Fruit fly (Drosophila melanogaster): ENCODE measurements around the gene CG4199.

Gene CG4199

dm6 chrX:2083678-2084162 is 10.4 kb upstream of the CG4199 start (continued):
- TF ChIP-seq dm (GFP tag; optimal IDR thresholded peaks at IDR 0.05) (peak; percentile 74), CG9876 (GFP tag; optimal IDR thresholded peaks at IDR 0.05) (peak; percentile 76), usp (GFP tag; optimal IDR thresholded peaks at IDR 0.05) (no peak), CG10209 (GFP tag; optimal IDR thresholded peaks at IDR 0.05) (peak; percentile 69), Dad (GFP tag; optimal IDR thresholded peaks at IDR 0.05) (peak; percentile 73), pzg (GFP tag; optimal IDR thresholded peaks at IDR 0.05) (no peak), Abd-B (GFP tag; optimal IDR thresholded peaks at IDR 0.05) (peak; percentile 77), Side (GFP tag; optimal IDR thresholded peaks at IDR 0.05) (peak; percentile 82), otp (GFP tag; IDR thresholded peaks at IDR 0.05) (peak; percentile 66; the same call in 1 of the 3 replicates), zfh1 (GFP tag; IDR thresholded peaks at IDR 0.05) (peak; percentile 88), trh (GFP tag; optimal IDR thresholded peaks at IDR 0.05) (peak; percentile 25), h (optimal IDR thresholded peaks at IDR 0.05) (no peak), Spps (tag; optimal IDR thresholded peaks at IDR 0.05) (peak; percentile 43), tll (GFP tag; optimal IDR thresholded peaks at IDR 0.05) (no peak), CG32767 (GFP tag; IDR thresholded peaks at IDR 0.05) (peak; percentile 78), Dp (GFP tag; optimal IDR thresholded peaks at IDR 0.05) (no peak), vvl (GFP tag; IDR thresholded peaks at IDR 0.05) (peak; percentile 94), croc (GFP tag; conservative IDR thresholded peaks at IDR 0.05) (peak; percentile 70), CG18011 (GFP tag; optimal IDR thresholded peaks at IDR 0.05) (peak; percentile 50), CG17328 (GFP tag; IDR thresholded peaks at IDR 0.05) (peak; percentile 87), Nf-YC (tag; optimal IDR thresholded peaks at IDR 0.05) (peak; percentile 37), CG6791 (GFP tag; IDR thresholded peaks at IDR 0.05; ENCODE audit: partially characterized antibody) (0 out of 3 replicates have a peak, but pooled peaks have one; percentile 24), CG14050 (GFP tag; IDR thresholded peaks at IDR 0.05) (peak; percentile 75), CG18262 (tag; optimal IDR thresholded peaks at IDR 0.05) (peak; percentile 83), tap (tag; optimal IDR thresholded peaks at IDR 0.05) (peak; percentile 75), pita (GFP tag; optimal IDR thresholded peaks at IDR 0.05) (no peak), fru (optimal IDR thresholded peaks at IDR 0.05) (no peak), CG7987 (GFP tag; optimal IDR thresholded peaks at IDR 0.05) (peak; percentile 49), lov (optimal IDR thresholded peaks at IDR 0.05) (no peak), lov (GFP tag; IDR thresholded peaks at IDR 0.05) (peak; percentile 84; the same call in 1 of the 3 replicates), Xrp1 (GFP tag; IDR thresholded peaks at IDR 0.05) (peak; percentile 90), CG33213 (GFP tag; optimal IDR thresholded peaks at IDR 0.05) (peak; percentile 73), slbo (GFP tag; IDR thresholded peaks at IDR 0.05) (peak; percentile 82), Atf-2 (GFP tag; optimal IDR thresholded peaks at IDR 0.05) (peak; percentile 79), CG7556 (GFP tag; optimal IDR thresholded peaks at IDR 0.05) (peak; percentile 72), Scr (GFP tag; IDR thresholded peaks at IDR 0.05; ENCODE audit: partially characterized antibody) (peak; percentile 16; the same call in 1 of the 2 replicates), CG17612 (GFP tag; IDR thresholded peaks at IDR 0.05) (peak; percentile 33; the same call in 1 of the 2 replicates), CG7357 (GFP tag; IDR thresholded peaks at IDR 0.05) (peak; percentile 76), CG17385 (GFP tag; optimal IDR thresholded peaks at IDR 0.05) (peak; percentile 78), Ets65A (GFP tag) (peak; percentile 97), amos (GFP tag; IDR thresholded peaks at IDR 0.05; ENCODE audit: partially characterized antibody) (no peak), Mes4 (GFP tag; optimal IDR thresholded peaks at IDR 0.05) (peak; percentile 83), p53 (GFP tag; optimal IDR thresholded peaks at IDR 0.05) (peak; percentile 22), ro (GFP tag; IDR thresholded peaks at IDR 0.05) (peak; percentile 44; the same call in 1 of the 2 replicates), pb (GFP tag; optimal IDR thresholded peaks at IDR 0.05) (peak; percentile 83), prd (optimal IDR thresholded peaks at IDR 0.05) (no peak), prd (GFP tag; IDR thresholded peaks at IDR 0.05) (peak; percentile 91), chinmo (GFP tag; IDR thresholded peaks at IDR 0.05; ENCODE audit: partially characterized antibody) (peak; percentile 71; the same call in 3 of the 4 replicates), CrebB (tag; optimal IDR thresholded peaks at IDR 0.05) (peak; percentile 73), nerfin-2 (GFP tag; IDR thresholded peaks at IDR 0.05; ENCODE audit: partially characterized antibody) (no peak), CG42726 (GFP tag; IDR thresholded peaks at IDR 0.05; ENCODE audit: partially characterized antibody) (no peak)

All from whole organism, embryonic.